Fruit fly (Drosophila melanogaster): ENCODE data around the gene CG46314.

Gene CG46314

DNA sequence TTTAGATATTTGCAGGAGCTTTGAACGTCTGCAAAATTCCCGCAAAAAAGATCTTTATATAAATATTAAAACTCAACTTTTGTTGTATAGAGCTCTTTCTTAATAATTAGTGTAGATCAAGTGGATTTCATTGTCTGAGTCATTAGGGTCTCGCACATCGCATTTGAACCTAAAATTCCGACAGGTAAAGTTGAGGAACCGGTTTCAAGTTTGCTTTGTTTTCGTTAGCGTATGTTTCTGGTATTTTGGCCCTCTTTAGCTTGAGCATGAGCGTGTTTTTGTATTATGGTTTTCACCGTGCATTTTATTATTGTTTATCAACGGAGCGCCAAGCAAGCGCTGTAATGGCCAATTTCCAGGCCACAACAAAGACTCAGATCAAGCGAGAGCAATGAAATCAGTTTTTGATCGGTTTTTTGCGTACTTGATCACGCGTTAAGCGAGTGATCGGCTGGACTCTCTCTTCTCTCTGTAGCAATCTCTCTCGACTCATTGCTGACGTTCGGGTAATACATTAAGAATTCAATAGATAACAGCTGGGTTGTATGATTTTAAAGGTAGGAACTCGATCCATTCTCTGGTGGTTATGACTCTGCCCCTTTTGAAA lies 1.2 kb upstream of the CG46314 start:
- peak; percentile 33 for TF ChIP-seq Dif (GFP tag; optimal IDR thresholded peaks at IDR 0.05; ENCODE audit: partially characterized antibody)
- TF ChIP-seq brk (GFP tag; optimal IDR thresholded peaks at IDR 0.05), result peak; percentile 5
- TF ChIP-seq sage (GFP tag; optimal IDR thresholded peaks at IDR 0.05), result peak; percentile 9
- TF ChIP-seq CG9705 (GFP tag; optimal IDR thresholded peaks at IDR 0.05), result no peak
- TF ChIP-seq Rel (GFP tag; optimal IDR thresholded peaks at IDR 0.05), result peak; percentile 35
- peak; percentile 59 for TF ChIP-seq Rel (tag; optimal IDR thresholded peaks at IDR 0.05)
- TF ChIP-seq psq (GFP tag; optimal IDR thresholded peaks at IDR 0.05), result peak; percentile 4
- TF ChIP-seq Mio (GFP tag; optimal IDR thresholded peaks at IDR 0.05), result peak; percentile 75
- no peak for TF ChIP-seq HLH106 (tag; optimal IDR thresholded peaks at IDR 0.05)
- TF ChIP-seq jim (GFP tag; optimal IDR thresholded peaks at IDR 0.05), result no peak
- TF ChIP-seq ey (GFP tag; optimal IDR thresholded peaks at IDR 0.05), result no peak
- no peak for TF ChIP-seq h (GFP tag; optimal IDR thresholded peaks at IDR 0.05)
- no peak for TF ChIP-seq pan (optimal IDR thresholded peaks at IDR 0.05)
- no peak for TF ChIP-seq Hnf4 (GFP tag; optimal IDR thresholded peaks at IDR 0.05)
- TF ChIP-seq dl (GFP tag; optimal IDR thresholded peaks at IDR 0.05; ENCODE audit: insufficient read depth in 1 of 2, partially characterized antibody in 2 of 2), result peak; percentile 43 to 65
- no peak for TF ChIP-seq woc (GFP tag; optimal IDR thresholded peaks at IDR 0.05)
- TF ChIP-seq Sp1 (GFP tag; optimal IDR thresholded peaks at IDR 0.05), result no peak
- no peak for TF ChIP-seq Jra (GFP tag; optimal IDR thresholded peaks at IDR 0.05)

DNA sequence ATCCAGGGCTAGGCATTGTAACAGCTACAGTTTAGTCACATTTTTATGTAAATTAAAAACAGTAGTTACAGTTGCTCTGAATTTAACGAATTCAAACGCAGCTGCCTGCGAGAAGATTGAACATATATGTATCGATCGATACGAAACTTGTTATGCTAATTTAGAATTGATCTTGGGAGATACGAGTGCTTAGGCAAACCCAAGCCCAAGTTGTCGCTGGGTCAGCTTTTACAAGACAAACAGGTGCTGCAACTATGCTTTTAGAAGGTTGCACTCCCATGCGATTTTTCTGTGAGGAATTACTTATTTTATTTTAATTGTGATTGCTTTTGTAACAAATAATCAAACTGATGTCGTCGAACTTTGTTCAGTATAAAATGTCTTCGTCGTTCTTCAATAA lies 2.6 kb downstream of the CG46314 start:
- TF ChIP-seq HLH106 (tag; optimal IDR thresholded peaks at IDR 0.05) (no peak), jim (GFP tag; optimal IDR thresholded peaks at IDR 0.05) (no peak), Hnf4 (GFP tag; optimal IDR thresholded peaks at IDR 0.05) (no peak), rgr (GFP tag; optimal IDR thresholded peaks at IDR 0.05) (no peak), CG9705 (GFP tag; optimal IDR thresholded peaks at IDR 0.05) (no peak), woc (GFP tag; optimal IDR thresholded peaks at IDR 0.05) (no peak), pan (optimal IDR thresholded peaks at IDR 0.05) (no peak), OdsH (GFP tag; optimal IDR thresholded peaks at IDR 0.05) (no peak), ey (GFP tag; optimal IDR thresholded peaks at IDR 0.05) (no peak), Myc (optimal IDR thresholded peaks at IDR 0.05) (no peak), Sp1 (GFP tag; optimal IDR thresholded peaks at IDR 0.05) (no peak)

DNA sequence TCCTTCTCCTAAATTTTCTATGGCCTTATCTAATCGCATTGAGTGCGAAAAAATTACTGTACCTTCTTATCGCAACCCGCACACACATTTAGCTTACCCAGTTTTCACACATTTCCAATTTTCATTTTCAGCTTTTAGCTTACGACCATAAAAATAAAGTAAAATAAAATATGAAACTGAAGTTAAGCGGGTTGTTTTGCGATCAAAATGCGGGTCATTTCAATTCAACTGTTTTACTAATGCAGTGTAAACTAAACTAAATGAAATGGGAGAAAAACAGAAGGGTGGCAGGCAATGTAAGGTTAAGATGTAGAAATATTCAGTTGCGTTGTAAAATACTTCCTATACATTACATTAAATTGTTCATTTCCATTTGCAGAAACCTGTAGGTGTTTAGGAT lies 8.0 kb downstream of the CG46314 start:
- TF ChIP-seq CrebA (GFP tag; optimal IDR thresholded peaks at IDR 0.05; ENCODE audit: borderline replicate concordance), result no peak
- no peak for TF ChIP-seq usp (GFP tag; optimal IDR thresholded peaks at IDR 0.05)
- no peak for TF ChIP-seq Myc (optimal IDR thresholded peaks at IDR 0.05)
- no peak for TF ChIP-seq Dif (GFP tag; optimal IDR thresholded peaks at IDR 0.05; ENCODE audit: partially characterized antibody)
- no peak for TF ChIP-seq ey (GFP tag; optimal IDR thresholded peaks at IDR 0.05)
- no peak for TF ChIP-seq br (GFP tag; optimal IDR thresholded peaks at IDR 0.05)
- no peak for TF ChIP-seq sage (GFP tag; optimal IDR thresholded peaks at IDR 0.05)
- no peak for TF ChIP-seq N (GFP tag; optimal IDR thresholded peaks at IDR 0.05)

- TF ChIP-seq Mio (GFP tag; optimal IDR thresholded peaks at IDR 0.05) (no peak), pan (optimal IDR thresholded peaks at IDR 0.05) (no peak), ey (GFP tag; optimal IDR thresholded peaks at IDR 0.05) (no peak), woc (GFP tag; optimal IDR thresholded peaks at IDR 0.05) (no peak), br (GFP tag; optimal IDR thresholded peaks at IDR 0.05) (no peak), OdsH (GFP tag; optimal IDR thresholded peaks at IDR 0.05) (no peak), Myc (optimal IDR thresholded peaks at IDR 0.05) (no peak), brk (GFP tag; optimal IDR thresholded peaks at IDR 0.05) (no peak), CrebA (GFP tag; optimal IDR thresholded peaks at IDR 0.05; ENCODE audit: borderline replicate concordance) (no peak), Hr83 (GFP tag; optimal IDR thresholded peaks at IDR 0.05; ENCODE audit: poor library complexity, severe bottlenecking) (no peak), tai (GFP tag; optimal IDR thresholded peaks at IDR 0.05) (no peak), sv (GFP tag; optimal IDR thresholded peaks at IDR 0.05) (no peak), Hnf4 (GFP tag; optimal IDR thresholded peaks at IDR 0.05) (no peak), Rel (GFP tag; optimal IDR thresholded peaks at IDR 0.05) (no peak), Rel (tag; optimal IDR thresholded peaks at IDR 0.05) (no peak), Sp1 (GFP tag; optimal IDR thresholded peaks at IDR 0.05) (no peak)
These were observed 10.3 kb downstream of the CG46314 start for dm6 chr2L:21324438-21324890.

- TF ChIP-seq Abd-B (GFP tag; optimal IDR thresholded peaks at IDR 0.05) (no peak), ey (GFP tag; optimal IDR thresholded peaks at IDR 0.05) (no peak), br (GFP tag; optimal IDR thresholded peaks at IDR 0.05) (no peak), N (GFP tag; optimal IDR thresholded peaks at IDR 0.05) (no peak), CG9705 (GFP tag; optimal IDR thresholded peaks at IDR 0.05) (no peak), Sp1 (GFP tag; optimal IDR thresholded peaks at IDR 0.05) (no peak), Myc (optimal IDR thresholded peaks at IDR 0.05) (no peak), CG32264 (GFP tag; optimal IDR thresholded peaks at IDR 0.05) (no peak), Dfd (GFP tag; optimal IDR thresholded peaks at IDR 0.05) (no peak), woc (GFP tag; optimal IDR thresholded peaks at IDR 0.05) (no peak), HLH106 (tag; optimal IDR thresholded peaks at IDR 0.05) (no peak)
These were observed 15.2 kb downstream of the CG46314 start for dm6 chr2L:21329353-21329752.

All from whole organism, wandering third instar larva.